Fruit fly (Drosophila melanogaster) whole organism, embryonic: Measurements from ENCODE around the gene Rrp45.

Source experiments
- ATbp ChIP-seq: fragments of 200-800 bp; sonication (Bioruptor generic); optimal IDR thresholded peaks from 2 replicates; lab custom pipeline; 2017; ENCODE audit warnings: missing biosample characterization, mild to moderate bottlenecking, missing genetic modification characterization, missing genetic modification reagents
- Antp ChIP-seq: fragments of 200-800 bp; sonication (Bioruptor generic); optimal IDR thresholded peaks from 3 replicates; lab custom pipeline; 2016; ENCODE audit warnings: missing biosample characterization, missing genetic modification characterization
- BEAF-32 ChIP-seq: fragments of 200-800 bp; sonication (Bioruptor generic); optimal IDR thresholded peaks from 3 replicates; lab custom pipeline; 2017; ENCODE audit warnings: missing biosample characterization, missing genetic modification characterization, mild to moderate bottlenecking, moderate library complexity, missing genetic modification reagents
- Bdp1 ChIP-seq: fragments of 200-800 bp; sonication (Bioruptor generic); optimal IDR thresholded peaks from 3 replicates; lab custom pipeline; 2016; ENCODE audit warnings: missing biosample characterization, missing genetic modification characterization
- CG10209 ChIP-seq: fragments of 200-800 bp; sonication (Bioruptor generic); optimal IDR thresholded peaks from 3 replicates; lab custom pipeline; 2017; ENCODE audit warnings: missing biosample characterization, mild to moderate bottlenecking, missing genetic modification characterization, missing genetic modification reagents
- CG10274 ChIP-seq: fragments of 200-800 bp; sonication (Bioruptor generic); optimal IDR thresholded peaks from 3 replicates; lab custom pipeline; 2017; ENCODE audit warnings: missing biosample characterization, mild to moderate bottlenecking, missing genetic modification characterization
- CG11247 ChIP-seq: fragments of 200-800 bp; sonication (Bioruptor generic); IDR thresholded peaks from 2 replicates; pipeline ENCODE4 v1.3.6; 2022; ENCODE audit warnings: missing biosample characterization, missing genetic modification characterization
- CG11695 ChIP-seq: fragments of 200-800 bp; sonication (Bioruptor generic); IDR thresholded peaks from 3 replicates; pipeline ENCODE4 v1.3.6; 2022; ENCODE audit warnings: missing biosample characterization, missing genetic modification characterization
- CG13775 ChIP-seq: fragments of 200-800 bp; sonication (Bioruptor generic); optimal IDR thresholded peaks from 3 replicates; lab custom pipeline; 2017; ENCODE audit warnings: missing biosample characterization, mild to moderate bottlenecking, missing genetic modification characterization
- CG14710 ChIP-seq: fragments of 200-800 bp; sonication (Bioruptor generic); optimal IDR thresholded peaks from 3 replicates; lab custom pipeline; 2019; ENCODE audit warnings: missing biosample characterization, mild to moderate bottlenecking, missing genetic modification characterization, moderate library complexity
- CG15514 ChIP-seq: fragments of 200-800 bp; sonication (Bioruptor generic); optimal IDR thresholded peaks from 3 replicates; lab custom pipeline; 2017; ENCODE audit warnings: missing biosample characterization, missing genetic modification characterization, mild to moderate bottlenecking, moderate library complexity, missing genetic modification reagents
- CG18011 ChIP-seq: fragments of 200-800 bp; sonication (Bioruptor generic); optimal IDR thresholded peaks from 2 replicates; lab custom pipeline; 2017; ENCODE audit warnings: missing biosample characterization, missing genetic modification characterization, mild to moderate bottlenecking, moderate library complexity, missing genotype
- CG2712 ChIP-seq: fragments of 200-800 bp; optimal IDR thresholded peaks from 3 replicates; lab custom pipeline; 2019; ENCODE audit warnings: missing biosample characterization, mild to moderate bottlenecking, missing genetic modification characterization, moderate library complexity
- CG2889 ChIP-seq: fragments of 200-800 bp; sonication (Bioruptor generic); IDR thresholded peaks from 3 replicates; pipeline ENCODE4 v1.3.6; 2022; ENCODE audit warnings: missing biosample characterization, missing genetic modification characterization
- CG3065 ChIP-seq: fragments of 200-800 bp; sonication (Bioruptor generic); optimal IDR thresholded peaks from 2 replicates; lab custom pipeline; 2016; ENCODE audit warnings: missing biosample characterization, missing genetic modification characterization
- CG31441 ChIP-seq: fragments of 200-800 bp; sonication (Bioruptor generic); IDR thresholded peaks from 2 replicates; pipeline ENCODE4 v1.3.6; 2022; ENCODE audit warnings: missing biosample characterization, missing genetic modification characterization
- CG33213 ChIP-seq: fragments of 200-800 bp; sonication (Bioruptor generic); optimal IDR thresholded peaks from 3 replicates; lab custom pipeline; 2016; ENCODE audit warnings: missing biosample characterization, missing genetic modification characterization
- CG4854 ChIP-seq: fragments of 200-800 bp; sonication (Bioruptor generic); optimal IDR thresholded peaks from 2 replicates; lab custom pipeline; 2016; ENCODE audit warnings: missing biosample characterization, missing genetic modification characterization, inconsistent platforms
- CG6254 ChIP-seq: fragments of 200-800 bp; sonication (Bioruptor generic); optimal IDR thresholded peaks from 3 replicates; lab custom pipeline; 2017; ENCODE audit warnings: mild to moderate bottlenecking, missing biosample characterization, missing genetic modification reagents, missing genetic modification characterization
- Dek ChIP-seq: fragments of 200-800 bp; sonication (Bioruptor generic); optimal IDR thresholded peaks from 3 replicates; lab custom pipeline; 2019; ENCODE audit warnings: missing biosample characterization, mild to moderate bottlenecking, missing genetic modification characterization, moderate library complexity
- Doc2 ChIP-seq: fragments of 200-800 bp; sonication (Bioruptor generic); IDR thresholded peaks from 2 replicates; pipeline ENCODE4 v1.3.6; 2022; ENCODE audit warnings: missing biosample characterization, missing genetic modification characterization
- Doc3 ChIP-seq: fragments of 200-800 bp; sonication (Bioruptor generic); IDR thresholded peaks from 3 replicates; pipeline ENCODE4 v1.3.6; 2022; ENCODE audit warnings: missing biosample characterization, missing genetic modification characterization; ENCODE audit not compliant: partially characterized antibody
- Fer1 ChIP-seq: fragments of 200-800 bp; sonication (Bioruptor generic); optimal IDR thresholded peaks from 2 replicates; lab custom pipeline; 2017; ENCODE audit warnings: missing biosample characterization, mild to moderate bottlenecking, missing genetic modification characterization
- HLH3B ChIP-seq: fragments of 200-800 bp; sonication (Bioruptor generic); IDR thresholded peaks from 2 replicates; pipeline ENCODE4 v1.3.6; 2022; ENCODE audit warnings: missing biosample characterization, missing genetic modification characterization
- Side ChIP-seq: fragments of 200-800 bp; sonication (Bioruptor generic); optimal IDR thresholded peaks from 2 replicates; lab custom pipeline; 2016; ENCODE audit warnings: missing biosample characterization, missing genetic modification characterization
- Stat92E ChIP-seq, 3 experiments: fragments of >200 bp in 2 of 3; fragments of 200-800 bp in 1 of 3; sonication (Bioruptor generic) in 1 of 3; optimal IDR thresholded peaks; 2 replicates each; lab custom pipeline; 2017 to 2019; ENCODE audit warnings: missing biosample characterization in 3 of 3, missing genetic modification characterization in 3 of 3, mild to moderate bottlenecking in 1 of 3, moderate library complexity in 1 of 3
- Xbp1 ChIP-seq: fragments of 200-800 bp; sonication (Bioruptor generic); optimal IDR thresholded peaks from 3 replicates; lab custom pipeline; 2016; ENCODE audit warnings: missing biosample characterization, mild to moderate bottlenecking, missing genetic modification characterization
- Xrp1 ChIP-seq: fragments of 200-800 bp; sonication (Bioruptor generic); IDR thresholded peaks from 2 replicates; pipeline ENCODE4 v1.3.6; 2022; ENCODE audit warnings: missing biosample characterization, missing genetic modification characterization
- ab ChIP-seq: fragments of 200-800 bp; sonication (Bioruptor generic); optimal IDR thresholded peaks from 2 replicates; lab custom pipeline; 2016; ENCODE audit warnings: missing biosample characterization, missing genetic modification characterization
- aop ChIP-seq: fragments of 200-800 bp; sonication (Bioruptor generic); IDR thresholded peaks from 2 replicates; pipeline ENCODE4 v1.3.6; 2022; ENCODE audit warnings: missing biosample characterization, missing genetic modification characterization
- bab2 ChIP-seq: fragments of 200-800 bp; sonication (Bioruptor generic); optimal IDR thresholded peaks from 2 replicates; lab custom pipeline; 2016; ENCODE audit warnings: missing biosample characterization, missing genetic modification characterization
- cato ChIP-seq: fragments of 200-800 bp; sonication (Bioruptor generic); optimal IDR thresholded peaks from 2 replicates; lab custom pipeline; 2016; ENCODE audit warnings: missing biosample characterization, missing genetic modification characterization, borderline replicate concordance
- crp ChIP-seq, 2 experiments: fragments of 200-800 bp; sonication (Bioruptor generic); optimal IDR thresholded peaks; 2 replicates in 1 of 2; 3 replicates in 1 of 2; lab custom pipeline; 2017; ENCODE audit warnings: missing biosample characterization in 2 of 2, missing genetic modification characterization in 2 of 2, mild to moderate bottlenecking in 1 of 2, moderate library complexity in 1 of 2
- dmrt11E ChIP-seq: fragments of 200-800 bp; sonication (Bioruptor generic); optimal IDR thresholded peaks from 3 replicates; lab custom pipeline; 2018; ENCODE audit warnings: missing biosample characterization, mild to moderate bottlenecking, missing genetic modification characterization, moderate library complexity
- ems ChIP-seq: fragments of 200-800 bp; sonication (Bioruptor generic); optimal IDR thresholded peaks from 3 replicates; lab custom pipeline; 2016; ENCODE audit warnings: missing biosample characterization, missing genetic modification characterization
- ham ChIP-seq: fragments of 200-800 bp; sonication (Bioruptor generic); IDR thresholded peaks from 2 replicates; pipeline ENCODE4 v1.3.6; 2022; ENCODE audit warnings: missing biosample characterization, missing genetic modification characterization
- kay ChIP-seq: fragments of 200-800 bp; sonication (Bioruptor generic); optimal IDR thresholded peaks from 2 replicates; lab custom pipeline; 2016; ENCODE audit warnings: missing biosample characterization, missing genetic modification characterization
- ken ChIP-seq: fragments of 200-800 bp; sonication (Bioruptor generic); IDR thresholded peaks from 3 replicates; pipeline ENCODE4 v1.3.6; 2022; ENCODE audit warnings: missing biosample characterization, missing genetic modification characterization
- lmd ChIP-seq: fragments of 200-800 bp; sonication (Bioruptor generic); IDR thresholded peaks from 2 replicates; pipeline ENCODE4 v1.3.6; 2022; ENCODE audit warnings: missing biosample characterization, missing genetic modification characterization
- onecut ChIP-seq: fragments of 200-800 bp; sonication (Bioruptor generic); IDR thresholded peaks from 2 replicates; pipeline ENCODE4 v1.3.6; 2022; ENCODE audit warnings: missing biosample characterization, missing genetic modification characterization
- pb ChIP-seq: fragments of 200-800 bp; sonication (Bioruptor generic); optimal IDR thresholded peaks from 3 replicates; lab custom pipeline; 2016; ENCODE audit warnings: missing biosample characterization, missing genetic modification characterization
- repo ChIP-seq: fragments of 200-800 bp; sonication (Bioruptor generic); optimal IDR thresholded peaks from 2 replicates; lab custom pipeline; 2016; ENCODE audit warnings: missing biosample characterization, missing genetic modification characterization
- row ChIP-seq: fragments of 200-800 bp; sonication (Bioruptor generic); IDR thresholded peaks from 3 replicates; pipeline ENCODE4 v1.3.6; 2022; ENCODE audit warnings: missing biosample characterization, missing genetic modification characterization
- tap ChIP-seq: fragments of 200-800 bp; optimal IDR thresholded peaks from 3 replicates; lab custom pipeline; 2019; ENCODE audit warnings: missing biosample characterization, mild to moderate bottlenecking, missing genetic modification characterization, moderate library complexity
- tin ChIP-seq: fragments of 200-800 bp; sonication (Bioruptor generic); optimal IDR thresholded peaks from 3 replicates; lab custom pipeline; 2016; ENCODE audit warnings: missing biosample characterization, missing genetic modification characterization
- ttk ChIP-seq: fragments of 200-800 bp; sonication (Bioruptor generic); IDR thresholded peaks from 2 replicates; pipeline ENCODE4 v2.1.2; 2022; ENCODE audit warnings: missing biosample characterization, missing genetic modification characterization
- vnd ChIP-seq: fragments of 200-800 bp; sonication (Bioruptor generic); IDR thresholded peaks from 3 replicates; pipeline ENCODE4 v1.3.6; 2022; ENCODE audit warnings: missing biosample characterization, missing genetic modification characterization; ENCODE audit not compliant: partially characterized antibody
- z ChIP-seq: fragments of 200-800 bp; sonication (Bioruptor generic); IDR thresholded peaks from 3 replicates; pipeline ENCODE4 v1.3.6; 2022; ENCODE audit warnings: missing biosample characterization, missing genetic modification characterization
- zen ChIP-seq: fragments of 200-800 bp; sonication (Bioruptor generic); optimal IDR thresholded peaks from 3 replicates; lab custom pipeline; 2018; ENCODE audit warnings: missing biosample characterization, mild to moderate bottlenecking, missing genetic modification characterization, moderate library complexity

Gene Rrp45

dm6 chrX:16750712-16751578 is 40.1 kb downstream of the Rrp45 start (continued):
- peak; percentile 60 for TF ChIP-seq lmd (GFP tag; lab: Robert Waterston, UW)
- TF ChIP-seq kay (GFP tag; lab: Kevin White, UChicago): no peak
- TF ChIP-seq CG33213: no peak
- peak; percentile 55 for TF ChIP-seq onecut (GFP tag; lab: Robert Waterston, UW)
- TF ChIP-seq ken (GFP tag; lab: Robert Waterston, UW): peak; percentile 35; the same call in 1 of the 3 replicates
- peak; percentile 75 for TF ChIP-seq tap (tag; lab: Kevin White, UChicago)
- peak; percentile 70 for TF ChIP-seq CG13775 (GFP tag; lab: Kevin White, UChicago)
- TF ChIP-seq bab2 (GFP tag; lab: Kevin White, UChicago): no peak
- no peak for TF ChIP-seq CG18011
- TF ChIP-seq CG4854 (GFP tag; lab: Kevin White, UChicago): no peak
- TF ChIP-seq Fer1 (GFP tag; lab: Kevin White, UChicago): peak; percentile 81
- peak; percentile 70 for TF ChIP-seq CG6254 (GFP tag; lab: Kevin White, UChicago)
- TF ChIP-seq CG31441: peak; percentile 87
- peak; percentile 73 for TF ChIP-seq ATbp (GFP tag; lab: Kevin White, UChicago)
- peak; percentile 59 for TF ChIP-seq tin (GFP tag; lab: Kevin White, UChicago)
- no peak for TF ChIP-seq CG2889 (GFP tag; lab: Robert Waterston, UW)
- TF ChIP-seq Side (GFP tag; lab: Kevin White, UChicago): no peak
- no peak for TF ChIP-seq Doc2 (GFP tag; lab: Robert Waterston, UW)
- TF ChIP-seq ems: no peak
- TF ChIP-seq CG14710 (tag; lab: Kevin White, UChicago): peak; percentile 77
- peak; percentile 63 for TF ChIP-seq CG11695 (GFP tag; lab: Robert Waterston, UW)
- TF ChIP-seq crp (GFP tag; optimal IDR thresholded peaks at IDR 0.05; lab: Kevin White, UChicago): peak in 1 of 2 experiments; percentile 4
- no peak for TF ChIP-seq Stat92E (GFP tag; optimal IDR thresholded peaks at IDR 0.05; lab: Kevin White, UChicago)
- TF ChIP-seq cato: no peak
- TF ChIP-seq repo (GFP tag; lab: Kevin White, UChicago): no peak
- peak; percentile 28 for TF ChIP-seq CG15514 (GFP tag; lab: Kevin White, UChicago)
- TF ChIP-seq CG3065: peak; percentile 9
- no peak for TF ChIP-seq CG11247
- TF ChIP-seq ham: no peak
- peak; percentile 29 for TF ChIP-seq CG10274 (GFP tag; lab: Kevin White, UChicago)
- no peak for TF ChIP-seq z (GFP tag; lab: Robert Waterston, UW)
- no peak for TF ChIP-seq ab (GFP tag; lab: Kevin White, UChicago)
- TF ChIP-seq Dek (tag; lab: Kevin White, UChicago): peak; percentile 67
- no peak for TF ChIP-seq pb (GFP tag; lab: Kevin White, UChicago)
- TF ChIP-seq Xrp1 (GFP tag; lab: Robert Waterston, UW): peak; percentile 67
- TF ChIP-seq Doc3: no peak
- TF ChIP-seq BEAF-32 (GFP tag; lab: Kevin White, UChicago): no peak
- TF ChIP-seq aop: no peak
- TF ChIP-seq CG10209 (GFP tag; lab: Kevin White, UChicago): peak; percentile 64
- TF ChIP-seq ttk: no peak; the same call in 1 of the 2 replicates
- peak; percentile 78 for TF ChIP-seq dmrt11E (tag; lab: Kevin White, UChicago)
- no peak for TF ChIP-seq HLH3B
- TF ChIP-seq zen (tag; lab: Kevin White, UChicago): peak; percentile 57
- peak; percentile 30 for TF ChIP-seq Bdp1 (GFP tag; lab: Kevin White, UChicago)
- no peak for TF ChIP-seq vnd (GFP tag; lab: Robert Waterston, UW)
- no peak for TF ChIP-seq Antp (GFP tag; lab: Kevin White, UChicago)
- peak; percentile 79 for TF ChIP-seq row
- TF ChIP-seq Xbp1: peak; percentile 60
- TF ChIP-seq CG2712 (tag; lab: Kevin White, UChicago): peak; percentile 91
